Worm (Caenorhabditis elegans): ENCODE results near the gene fars-2.

The fars-2 gene

DNA sequence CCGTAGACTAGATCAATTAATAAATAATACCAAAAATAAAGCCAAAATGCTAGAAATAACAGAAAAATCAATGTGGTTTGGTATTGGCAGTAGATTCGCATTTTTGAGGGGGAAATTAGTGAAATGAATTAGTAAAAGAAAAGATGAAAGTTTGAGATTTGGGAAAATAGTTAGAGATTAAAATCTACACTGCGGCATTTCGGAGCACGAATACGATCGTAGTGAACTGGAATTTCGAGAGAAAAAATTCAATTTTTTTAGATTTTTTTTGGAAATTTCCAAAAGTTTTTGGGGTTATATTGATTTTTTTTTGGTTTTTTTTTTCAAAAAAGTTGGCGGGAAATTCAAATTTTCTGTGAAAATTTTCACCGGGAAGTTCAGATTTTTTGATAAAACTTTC is 39.4 kb downstream of the fars-2 start, which contains the start of gene Y116F11B.9:
Gene Y116F11B.9 (minus strand): TSS at position 101 of the 400 bp plus-strand sequence.
- TF ChIP-seq mls-2 (tag; optimal IDR thresholded peaks at IDR 0.05) = no peak
- TF ChIP-seq nhr-2 (tag; optimal IDR thresholded peaks at IDR 0.05) = no peak
- TF ChIP-seq nhr-12 (tag; optimal IDR thresholded peaks at IDR 0.05) = no peak
- TF ChIP-seq lin-13 (tag; optimal IDR thresholded peaks at IDR 0.05) = no peak
- no peak for TF ChIP-seq tbx-8 (GFP tag; optimal IDR thresholded peaks at IDR 0.05)
- no peak for TF ChIP-seq snpc-4 (tag; optimal IDR thresholded peaks at IDR 0.05)
- TF ChIP-seq lin-32 (GFP tag; optimal IDR thresholded peaks at IDR 0.05) = no peak

DNA sequence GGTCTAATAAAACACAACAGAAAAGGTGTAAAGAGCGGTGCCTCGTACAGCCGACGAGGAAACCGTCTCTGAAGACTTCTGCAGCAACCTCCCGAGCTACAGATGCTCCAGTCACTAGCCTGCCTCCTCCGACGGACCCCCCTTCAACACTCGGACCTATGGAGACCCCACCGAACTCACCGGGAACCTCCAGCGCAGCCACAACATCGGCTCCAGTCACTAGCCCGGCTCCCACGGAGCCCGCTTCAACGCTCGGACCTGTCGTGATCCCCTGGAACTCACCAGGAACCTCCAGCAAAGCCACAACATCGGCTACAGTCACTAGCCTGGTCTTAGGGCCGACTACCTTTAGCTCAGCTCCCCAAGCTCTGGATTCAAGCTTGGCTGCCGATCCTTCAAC is 47.0 kb downstream of the fars-2 start:
- TF ChIP-seq mls-2 (tag; optimal IDR thresholded peaks at IDR 0.05) (no peak), unc-39 (tag; optimal IDR thresholded peaks at IDR 0.05) (no peak), zip-8 (tag; optimal IDR thresholded peaks at IDR 0.05) (no peak), unc-62 (GFP tag; optimal IDR thresholded peaks at IDR 0.05) (no peak), elt-1 (tag; optimal IDR thresholded peaks at IDR 0.05; ENCODE audit: borderline replicate concordance, insufficient read depth) (no peak), ceh-43 (GFP tag; optimal IDR thresholded peaks at IDR 0.05) (no peak), nhr-76 (tag; optimal IDR thresholded peaks at IDR 0.05) (no peak), snpc-4 (tag; optimal IDR thresholded peaks at IDR 0.05) (no peak), lin-13 (tag; optimal IDR thresholded peaks at IDR 0.05) (no peak), lsy-2 (tag; optimal IDR thresholded peaks at IDR 0.05) (no peak), elt-3 (tag; optimal IDR thresholded peaks at IDR 0.05) (no peak), blmp-1 (tag; optimal IDR thresholded peaks at IDR 0.05) (no peak), mab-5 (tag; optimal IDR thresholded peaks at IDR 0.05) (no peak), mep-1 (tag; optimal IDR thresholded peaks at IDR 0.05) (no peak), ham-2 (GFP tag; optimal IDR thresholded peaks at IDR 0.05) (no peak), nhr-12 (tag; optimal IDR thresholded peaks at IDR 0.05) (no peak), sem-2 (GFP tag; optimal IDR thresholded peaks at IDR 0.05) (no peak), hlh-1 (tag; optimal IDR thresholded peaks at IDR 0.05) (no peak), flh-1 (GFP tag; optimal IDR thresholded peaks at IDR 0.05) (no peak)

DNA sequence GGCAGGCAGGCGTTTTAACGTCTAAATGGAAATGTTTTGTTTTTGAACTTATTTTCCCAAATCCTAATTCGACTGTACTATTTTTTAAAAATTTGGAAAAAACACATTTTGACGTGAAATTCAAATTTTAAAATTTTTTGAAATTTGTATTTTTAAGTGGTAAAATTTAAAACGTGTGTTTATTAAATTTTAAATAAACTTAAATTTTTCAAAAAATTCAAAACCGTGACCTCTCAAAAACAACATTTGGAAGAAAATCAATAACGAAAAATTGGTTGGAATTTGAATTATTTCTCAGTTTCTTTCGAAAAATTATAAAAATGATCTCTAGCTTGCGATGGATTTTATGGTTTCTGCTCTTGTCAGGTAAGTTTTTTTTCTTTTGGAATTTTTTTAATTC is 49.9 kb downstream of the fars-2 start, which contains the start of gene Y116F11B.8:
Gene Y116F11B.8 (plus strand): TSS at position 301 of the 400 bp plus-strand sequence.
- TF ChIP-seq flh-1 (GFP tag; optimal IDR thresholded peaks at IDR 0.05) = no peak
- TF ChIP-seq blmp-1 (tag; optimal IDR thresholded peaks at IDR 0.05) = no peak
- TF ChIP-seq ces-1 (GFP tag; optimal IDR thresholded peaks at IDR 0.05) = no peak
- no peak for TF ChIP-seq elt-3 (tag; optimal IDR thresholded peaks at IDR 0.05)
- TF ChIP-seq M03D4.4 (tag; optimal IDR thresholded peaks at IDR 0.05) = no peak
- no peak for TF ChIP-seq lin-13 (tag; optimal IDR thresholded peaks at IDR 0.05)
- TF ChIP-seq mls-2 (tag; optimal IDR thresholded peaks at IDR 0.05) = no peak
- no peak for TF ChIP-seq ztf-11 (tag; optimal IDR thresholded peaks at IDR 0.05)
- TF ChIP-seq mep-1 (tag; optimal IDR thresholded peaks at IDR 0.05) = no peak
- TF ChIP-seq pha-4 (tag; optimal IDR thresholded peaks at IDR 0.05) = no peak
- TF ChIP-seq hlh-1 (tag; optimal IDR thresholded peaks at IDR 0.05) = no peak
- no peak for TF ChIP-seq ceh-39 (tag; optimal IDR thresholded peaks at IDR 0.05)
- no peak for TF ChIP-seq lsy-2 (tag; optimal IDR thresholded peaks at IDR 0.05)
- no peak for TF ChIP-seq zip-8 (tag; optimal IDR thresholded peaks at IDR 0.05)

DNA sequence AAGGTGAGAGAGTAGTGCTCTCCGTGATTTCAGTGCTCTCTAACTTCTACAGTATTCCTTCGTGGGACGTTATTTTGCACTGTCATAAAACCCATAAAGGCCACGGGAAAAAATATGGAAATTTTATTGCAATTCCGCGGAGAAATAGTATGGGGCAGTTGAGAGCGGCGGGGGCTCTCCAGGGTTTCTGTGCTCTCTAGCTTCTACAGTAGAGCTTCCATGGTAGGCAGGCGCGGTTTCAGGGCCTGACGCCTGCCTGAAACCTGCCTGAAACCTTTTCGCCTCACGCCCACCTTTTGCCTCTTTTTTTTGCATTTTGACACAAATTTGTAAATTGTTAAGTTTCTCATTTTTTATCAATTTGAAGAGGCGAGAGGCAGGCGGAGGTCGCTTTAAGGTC is 50.3 kb downstream of the fars-2 start:
- TF ChIP-seq unc-39 (tag; optimal IDR thresholded peaks at IDR 0.05) (no peak), lin-32 (GFP tag; optimal IDR thresholded peaks at IDR 0.05) (no peak), nhr-76 (tag; optimal IDR thresholded peaks at IDR 0.05) (no peak), lsy-2 (tag; optimal IDR thresholded peaks at IDR 0.05) (no peak), mab-5 (tag; optimal IDR thresholded peaks at IDR 0.05) (no peak), M03D4.4 (tag; optimal IDR thresholded peaks at IDR 0.05) (no peak), ham-2 (GFP tag; optimal IDR thresholded peaks at IDR 0.05) (no peak), elt-1 (tag; optimal IDR thresholded peaks at IDR 0.05; ENCODE audit: borderline replicate concordance, insufficient read depth) (no peak), nhr-12 (tag; optimal IDR thresholded peaks at IDR 0.05) (no peak), ztf-11 (tag; optimal IDR thresholded peaks at IDR 0.05) (no peak), cnd-1 (tag; optimal IDR thresholded peaks at IDR 0.05) (no peak), ceh-43 (GFP tag; optimal IDR thresholded peaks at IDR 0.05) (no peak), zip-8 (tag; optimal IDR thresholded peaks at IDR 0.05) (no peak), ceh-83 (GFP tag; optimal IDR thresholded peaks at IDR 0.05) (no peak), pha-4 (tag; optimal IDR thresholded peaks at IDR 0.05) (no peak)

DNA sequence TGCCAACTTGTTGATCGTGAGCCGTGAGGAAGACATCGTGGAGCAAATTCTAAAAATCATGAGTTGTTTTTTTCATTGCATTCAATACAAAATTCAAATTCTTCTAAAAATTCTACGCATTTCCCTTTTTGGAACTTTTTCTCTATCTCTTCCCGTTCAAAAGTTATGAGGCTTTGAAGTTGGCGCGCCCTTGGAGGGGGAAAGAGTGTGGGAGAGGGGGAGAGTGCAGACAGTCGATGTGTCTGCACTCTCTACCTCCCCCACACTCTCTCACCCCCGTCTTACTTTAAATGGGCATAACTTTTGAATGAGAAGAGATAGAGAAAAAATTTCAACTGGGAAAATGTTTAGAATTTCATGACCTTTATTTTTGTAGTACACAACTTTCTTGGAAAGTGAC is 50.9 kb downstream of the fars-2 start:
- TF ChIP-seq mls-2 (tag; optimal IDR thresholded peaks at IDR 0.05) (no peak), zip-8 (tag; optimal IDR thresholded peaks at IDR 0.05) (no peak), unc-120 (tag; optimal IDR thresholded peaks at IDR 0.05; ENCODE audit: poor library complexity, severe bottlenecking) (no peak), elt-1 (tag; optimal IDR thresholded peaks at IDR 0.05; ENCODE audit: borderline replicate concordance, insufficient read depth) (no peak), ces-1 (GFP tag; optimal IDR thresholded peaks at IDR 0.05) (no peak), cnd-1 (tag; optimal IDR thresholded peaks at IDR 0.05) (no peak), ceh-39 (tag; optimal IDR thresholded peaks at IDR 0.05) (no peak), mep-1 (tag; optimal IDR thresholded peaks at IDR 0.05) (no peak), ham-2 (GFP tag; optimal IDR thresholded peaks at IDR 0.05) (no peak)
